Fruit fly (Drosophila melanogaster) whole organism, embryonic: ENCODE data around the gene CG17562.
A peak's percentile ranks its signal among the peaks of the same experiment; 100 is the strongest.

ENCODE experiments used
- Atf6 ChIP-seq: fragments of 200-800 bp; sonication (Bioruptor generic); IDR thresholded peaks from 2 replicates; pipeline ENCODE4 v1.3.6; 2022; ENCODE audit warnings: missing biosample characterization, missing genetic modification characterization
- BEAF-32 ChIP-seq: fragments of 200-800 bp; sonication (Bioruptor generic); optimal IDR thresholded peaks from 3 replicates; lab custom pipeline; 2017; ENCODE audit warnings: missing biosample characterization, missing genetic modification characterization, mild to moderate bottlenecking, moderate library complexity, missing genetic modification reagents
- Blimp-1 ChIP-seq: fragments of 200-800 bp; sonication (Bioruptor generic); optimal IDR thresholded peaks from 3 replicates; lab custom pipeline; 2018; ENCODE audit warnings: missing biosample characterization, missing genetic modification characterization, mild to moderate bottlenecking, moderate library complexity, missing genetic modification reagents
- C15 ChIP-seq: fragments of 200-800 bp; sonication (Bioruptor generic); IDR thresholded peaks from 3 replicates; pipeline ENCODE4 v1.3.6; 2022; ENCODE audit warnings: missing biosample characterization, missing genetic modification characterization
- CG10654 ChIP-seq: fragments of 200-800 bp; sonication (Bioruptor generic); optimal IDR thresholded peaks from 2 replicates; lab custom pipeline; 2016; ENCODE audit warnings: missing biosample characterization, missing genetic modification characterization
- CG11247 ChIP-seq: fragments of 200-800 bp; sonication (Bioruptor generic); IDR thresholded peaks from 2 replicates; pipeline ENCODE4 v1.3.6; 2022; ENCODE audit warnings: missing biosample characterization, missing genetic modification characterization
- CG11723 ChIP-seq: fragments of 200-800 bp; sonication (Bioruptor generic); optimal IDR thresholded peaks from 2 replicates; lab custom pipeline; 2017; ENCODE audit warnings: missing biosample characterization, mild to moderate bottlenecking, missing genetic modification characterization
- CG12299 ChIP-seq: fragments of 200-800 bp; sonication (Bioruptor generic); optimal IDR thresholded peaks from 2 replicates; lab custom pipeline; 2018; ENCODE audit warnings: missing biosample characterization, mild to moderate bottlenecking, missing genetic modification characterization
- CG12942 ChIP-seq: fragments of 200-800 bp; sonication (Bioruptor generic); optimal IDR thresholded peaks from 3 replicates; lab custom pipeline; 2016; ENCODE audit warnings: missing biosample characterization, missing genetic modification characterization
- CG13775 ChIP-seq: fragments of 200-800 bp; sonication (Bioruptor generic); optimal IDR thresholded peaks from 3 replicates; lab custom pipeline; 2017; ENCODE audit warnings: missing biosample characterization, mild to moderate bottlenecking, missing genetic modification characterization
- CG14050 ChIP-seq: fragments of 200-800 bp; sonication (Bioruptor generic); IDR thresholded peaks from 3 replicates; pipeline ENCODE4 v1.3.6; 2022; ENCODE audit warnings: missing biosample characterization, missing genetic modification characterization
- CG14710 ChIP-seq: fragments of 200-800 bp; sonication (Bioruptor generic); optimal IDR thresholded peaks from 3 replicates; lab custom pipeline; 2019; ENCODE audit warnings: missing biosample characterization, mild to moderate bottlenecking, missing genetic modification characterization, moderate library complexity
- CG17568 ChIP-seq: fragments of 200-800 bp; sonication (Bioruptor generic); optimal IDR thresholded peaks from 2 replicates; lab custom pipeline; 2018; ENCODE audit warnings: missing biosample characterization, mild to moderate bottlenecking, missing genetic modification characterization, moderate library complexity
- CG18262 ChIP-seq: fragments of 200-800 bp; optimal IDR thresholded peaks from 3 replicates; lab custom pipeline; 2019; ENCODE audit warnings: missing biosample characterization, mild to moderate bottlenecking, missing genetic modification characterization, moderate library complexity
- CG18476 ChIP-seq: fragments of 200-800 bp; sonication (Bioruptor generic); optimal IDR thresholded peaks from 2 replicates; lab custom pipeline; 2016; ENCODE audit warnings: missing biosample characterization, mild to moderate bottlenecking, missing genetic modification characterization
- CG31365 ChIP-seq: fragments of 200-800 bp; sonication (Bioruptor generic); optimal IDR thresholded peaks from 2 replicates; lab custom pipeline; 2018; ENCODE audit warnings: missing biosample characterization, mild to moderate bottlenecking, missing genetic modification characterization
- CG32532 ChIP-seq: fragments of 200-800 bp; sonication (Bioruptor generic); IDR thresholded peaks from 2 replicates; pipeline ENCODE4 v1.3.6; 2022; ENCODE audit warnings: missing biosample characterization, missing genetic modification characterization
- CG4617 ChIP-seq: fragments of 200-800 bp; sonication (Bioruptor generic); optimal IDR thresholded peaks from 3 replicates; lab custom pipeline; 2016; ENCODE audit warnings: missing biosample characterization, missing genetic modification characterization, borderline replicate concordance
- CG4854 ChIP-seq: fragments of 200-800 bp; sonication (Bioruptor generic); optimal IDR thresholded peaks from 2 replicates; lab custom pipeline; 2016; ENCODE audit warnings: missing biosample characterization, missing genetic modification characterization, inconsistent platforms
- CG8478 ChIP-seq: fragments of >200 bp; optimal IDR thresholded peaks from 2 replicates; lab custom pipeline; 2018
- CG9437 ChIP-seq: fragments of 200-800 bp; sonication (Bioruptor generic); optimal IDR thresholded peaks from 2 replicates; lab custom pipeline; 2018; ENCODE audit warnings: missing biosample characterization, mild to moderate bottlenecking, missing genetic modification characterization
- CG9609 ChIP-seq: fragments of 200-800 bp; sonication (Bioruptor generic); optimal IDR thresholded peaks from 3 replicates; lab custom pipeline; 2016; ENCODE audit warnings: missing biosample characterization, missing genetic modification characterization
- CG9932 ChIP-seq: fragments of 200-800 bp; sonication (Bioruptor generic); IDR thresholded peaks from 2 replicates; pipeline ENCODE4 v1.3.6; 2022; ENCODE audit warnings: missing biosample characterization, missing genetic modification characterization
- D19B ChIP-seq: fragments of 200-800 bp; sonication (Bioruptor generic); optimal IDR thresholded peaks from 2 replicates; lab custom pipeline; 2017; ENCODE audit warnings: missing biosample characterization, mild to moderate bottlenecking, missing genetic modification characterization
- Dek ChIP-seq: fragments of 200-800 bp; sonication (Bioruptor generic); optimal IDR thresholded peaks from 3 replicates; lab custom pipeline; 2019; ENCODE audit warnings: missing biosample characterization, mild to moderate bottlenecking, missing genetic modification characterization, moderate library complexity
- Dref ChIP-seq: fragments of 200-800 bp; sonication (Bioruptor generic); IDR thresholded peaks from 2 replicates; pipeline ENCODE4 v1.3.6; 2022; ENCODE audit warnings: missing biosample characterization, missing genetic modification characterization
- H2.0 ChIP-seq: fragments of 200-800 bp; sonication (Bioruptor generic); IDR thresholded peaks from 2 replicates; pipeline ENCODE4 v1.3.6; 2022; ENCODE audit warnings: missing biosample characterization, missing genetic modification characterization
- Hand ChIP-seq: fragments of 200-800 bp; sonication (Bioruptor generic); optimal IDR thresholded peaks from 2 replicates; lab custom pipeline; 2017; ENCODE audit warnings: mild to moderate bottlenecking, missing biosample characterization, missing genetic modification reagents, missing genetic modification characterization
- HmgZ ChIP-seq: fragments of 200-800 bp; sonication (Bioruptor generic); optimal IDR thresholded peaks from 2 replicates; lab custom pipeline; 2018; ENCODE audit warnings: missing biosample characterization, mild to moderate bottlenecking, missing genetic modification characterization
- NC2β ChIP-seq: fragments of 200-800 bp; sonication (Bioruptor generic); optimal IDR thresholded peaks from 2 replicates; lab custom pipeline; 2016; ENCODE audit warnings: missing biosample characterization, missing genetic modification characterization
- Nf-YA ChIP-seq: fragments of 200-800 bp; sonication (Bioruptor generic); IDR thresholded peaks from 2 replicates; pipeline ENCODE4 v1.3.6; 2022; ENCODE audit warnings: missing biosample characterization, missing genetic modification characterization
- Nf-YC ChIP-seq: fragments of 200-800 bp; optimal IDR thresholded peaks from 3 replicates; lab custom pipeline; 2019; ENCODE audit warnings: missing biosample characterization, mild to moderate bottlenecking, missing genetic modification characterization, moderate library complexity
- Rx ChIP-seq: fragments of 200-800 bp; sonication (Bioruptor generic); IDR thresholded peaks from 2 replicates; pipeline ENCODE4 v1.3.6; 2022; ENCODE audit warnings: missing biosample characterization, missing genetic modification characterization
- Taf1 ChIP-seq: fragments of 200-800 bp; sonication (Bioruptor generic); IDR thresholded peaks from 2 replicates; pipeline ENCODE4 v1.3.6; 2022; ENCODE audit warnings: missing biosample characterization, missing genetic modification characterization
- ara ChIP-seq: fragments of 200-800 bp; sonication (Bioruptor generic); IDR thresholded peaks from 2 replicates; pipeline ENCODE4 v1.3.6; 2022; ENCODE audit warnings: missing biosample characterization, missing genetic modification characterization
- bcd ChIP-seq: fragments of 200-800 bp; sonication (Bioruptor generic); optimal IDR thresholded peaks from 2 replicates; lab custom pipeline; 2017; ENCODE audit warnings: missing biosample characterization, mild to moderate bottlenecking, missing genetic modification characterization
- ci ChIP-seq: fragments of 200-800 bp; sonication (Bioruptor generic); IDR thresholded peaks from 3 replicates; pipeline ENCODE4 v1.3.6; 2022; ENCODE audit warnings: missing biosample characterization, missing genetic modification characterization
- ems ChIP-seq: fragments of 200-800 bp; sonication (Bioruptor generic); optimal IDR thresholded peaks from 3 replicates; lab custom pipeline; 2016; ENCODE audit warnings: missing biosample characterization, missing genetic modification characterization
- ewg ChIP-seq: fragments of 200-800 bp; sonication (Bioruptor generic); optimal IDR thresholded peaks from 3 replicates; lab custom pipeline; 2017; ENCODE audit warnings: mild to moderate bottlenecking, missing biosample characterization, missing genetic modification reagents, missing genetic modification characterization
- fd96Cb ChIP-seq: fragments of 200-800 bp; sonication (Bioruptor generic); optimal IDR thresholded peaks from 2 replicates; lab custom pipeline; 2018; ENCODE audit warnings: missing biosample characterization, mild to moderate bottlenecking, missing genetic modification characterization, moderate library complexity
- gem ChIP-seq: fragments of 200-800 bp; sonication (Bioruptor generic); optimal IDR thresholded peaks from 2 replicates; lab custom pipeline; 2019; ENCODE audit warnings: missing biosample characterization, mild to moderate bottlenecking, missing genetic modification characterization, moderate library complexity
- h ChIP-seq: fragments of >200 bp; optimal IDR thresholded peaks from 2 replicates; lab custom pipeline; 2017
- inv ChIP-seq: fragments of 200-800 bp; sonication (Bioruptor generic); IDR thresholded peaks from 2 replicates; pipeline ENCODE4 v1.3.6; 2022; ENCODE audit warnings: missing biosample characterization, missing genetic modification characterization; ENCODE audit not compliant: partially characterized antibody
- pan ChIP-seq, 4 experiments: fragments of >200 bp in 3 of 4; fragments of 200-800 bp in 1 of 4; sonication (Bioruptor generic) in 1 of 4; optimal IDR thresholded peaks in 3 of 4; IDR thresholded peaks in 1 of 4; 2 replicates each; pipeline versions ENCODE4 v1.3.6 to Lab custom; 2017 to 2022; ENCODE audit warnings: missing biosample characterization in 2 of 4, missing genetic modification characterization in 2 of 4, mixed read lengths in 1 of 4
- rib ChIP-seq: fragments of 200-800 bp; sonication (Bioruptor generic); IDR thresholded peaks from 2 replicates; pipeline ENCODE4 v1.3.6; 2022; ENCODE audit warnings: missing biosample characterization, missing genetic modification characterization
- salm ChIP-seq: fragments of 200-800 bp; sonication (Bioruptor generic); optimal IDR thresholded peaks from 2 replicates; lab custom pipeline; 2018; ENCODE audit warnings: missing biosample characterization, mild to moderate bottlenecking, missing genetic modification characterization
- sd ChIP-seq: fragments of 200-800 bp; sonication (Bioruptor generic); optimal IDR thresholded peaks from 3 replicates; lab custom pipeline; 2018; ENCODE audit warnings: missing biosample characterization, mild to moderate bottlenecking, missing genetic modification characterization, moderate library complexity
- sr ChIP-seq: fragments of 200-800 bp; sonication (Bioruptor generic); IDR thresholded peaks from 3 replicates; pipeline ENCODE4 v1.3.6; 2022; ENCODE audit warnings: missing biosample characterization, missing genetic modification characterization
- sug ChIP-seq: fragments of 200-800 bp; optimal IDR thresholded peaks from 2 replicates; lab custom pipeline; 2019; ENCODE audit warnings: missing biosample characterization, mild to moderate bottlenecking, missing genetic modification characterization, moderate library complexity
- twi ChIP-seq: fragments of 200-800 bp; optimal IDR thresholded peaks from 2 replicates; lab custom pipeline; 2019; ENCODE audit warnings: missing biosample characterization, mild to moderate bottlenecking, missing genetic modification characterization, moderate library complexity
- unpg ChIP-seq: fragments of 200-800 bp; sonication (Bioruptor generic); optimal IDR thresholded peaks from 3 replicates; lab custom pipeline; 2018; ENCODE audit warnings: missing biosample characterization, mild to moderate bottlenecking, missing genetic modification characterization, moderate library complexity
- wek ChIP-seq: fragments of 200-800 bp; sonication (Bioruptor generic); optimal IDR thresholded peaks from 3 replicates; lab custom pipeline; 2018; ENCODE audit warnings: missing biosample characterization, mild to moderate bottlenecking, missing genetic modification characterization, moderate library complexity

CG17562 gene

DNA sequence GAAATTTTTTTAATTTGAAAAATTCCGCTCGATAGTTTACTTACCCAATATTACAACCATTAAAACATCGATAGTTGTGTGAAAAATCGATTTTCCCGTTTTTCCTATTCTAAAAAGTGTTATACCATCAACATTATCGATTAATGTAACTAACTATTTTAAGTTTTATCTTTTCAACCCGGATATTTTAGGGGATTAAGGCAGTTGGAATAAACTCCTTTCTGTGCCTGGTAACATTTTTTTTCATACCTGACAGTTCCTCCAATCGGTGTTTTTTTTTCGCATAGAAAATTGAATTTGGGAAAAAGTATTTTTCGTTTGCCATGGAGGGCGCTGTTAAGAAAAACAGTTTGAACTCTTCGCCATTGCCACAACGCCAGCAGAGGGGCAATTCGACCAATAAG lies 24.9 kb downstream of the CG17562 start, which contains the start of gene nonA-l (continued):
- no peak for TF ChIP-seq Hand
- TF ChIP-seq Dref = peak; percentile 92
- TF ChIP-seq Nf-YC (tag; lab: Kevin White, UChicago) = peak; percentile 51
- no peak for TF ChIP-seq CG9932 (GFP tag; lab: Robert Waterston, UW)
- no peak for TF ChIP-seq Blimp-1
- TF ChIP-seq CG4617 (GFP tag; lab: Kevin White, UChicago) = peak; percentile 62
- TF ChIP-seq sr (GFP tag; lab: Robert Waterston, UW) = no peak
- no peak for TF ChIP-seq CG18262 (tag; lab: Kevin White, UChicago)
- no peak for TF ChIP-seq ems (GFP tag; lab: Kevin White, UChicago)
- no peak for TF ChIP-seq ci (GFP tag; lab: Robert Waterston, UW)
- no peak for TF ChIP-seq CG12942 (GFP tag; lab: Kevin White, UChicago)
- no peak for TF ChIP-seq sug (tag; lab: Kevin White, UChicago)
- TF ChIP-seq CG8478 (lab: Kevin White, UChicago) = no peak
- TF ChIP-seq bcd (GFP tag; lab: Kevin White, UChicago) = no peak
- no peak for TF ChIP-seq pan (optimal IDR thresholded peaks at IDR 0.05; lab: Kevin White, UChicago)
- no peak for TF ChIP-seq pan (GFP tag; optimal IDR thresholded peaks at IDR 0.05 in 1 of 2, IDR thresholded peaks at IDR 0.05 in 1 of 2)
- TF ChIP-seq BEAF-32 (GFP tag; lab: Kevin White, UChicago) = peak; percentile 86
- TF ChIP-seq NC2β (GFP tag; lab: Kevin White, UChicago) = no peak
- no peak for TF ChIP-seq wek (GFP tag; lab: Kevin White, UChicago)
- TF ChIP-seq gem (tag; lab: Kevin White, UChicago) = no peak
- no peak for TF ChIP-seq CG18476 (GFP tag; lab: Kevin White, UChicago)
- no peak for TF ChIP-seq H2.0 (GFP tag; lab: Robert Waterston, UW)
- no peak for TF ChIP-seq CG4854 (GFP tag; lab: Kevin White, UChicago)
- no peak for TF ChIP-seq CG10654 (GFP tag; lab: Kevin White, UChicago)
- no peak for TF ChIP-seq CG17568 (GFP tag; lab: Kevin White, UChicago)
- no peak for TF ChIP-seq CG12299 (tag; lab: Kevin White, UChicago)
- no peak for TF ChIP-seq unpg (GFP tag; lab: Kevin White, UChicago)
- TF ChIP-seq sd = no peak
- no peak for TF ChIP-seq CG14050 (GFP tag; lab: Robert Waterston, UW)
- TF ChIP-seq Dek (tag; lab: Kevin White, UChicago) = no peak
- no peak for TF ChIP-seq CG11247 (GFP tag; lab: Robert Waterston, UW)
- no peak for TF ChIP-seq C15
- no peak for TF ChIP-seq Nf-YA (GFP tag; lab: Robert Waterston, UW)
- TF ChIP-seq CG13775 (GFP tag; lab: Kevin White, UChicago) = no peak
- no peak for TF ChIP-seq CG32532 (GFP tag; lab: Robert Waterston, UW)
- TF ChIP-seq Rx (GFP tag; lab: Robert Waterston, UW) = no peak
- TF ChIP-seq ewg (GFP tag; lab: Kevin White, UChicago) = no peak
- no peak for TF ChIP-seq CG9609 (GFP tag; lab: Kevin White, UChicago)
- TF ChIP-seq rib = no peak
- no peak for TF ChIP-seq Atf6 (GFP tag; lab: Robert Waterston, UW)
- no peak for TF ChIP-seq CG9437 (GFP tag; lab: Kevin White, UChicago)
- no peak for TF ChIP-seq Taf1 (GFP tag; lab: Robert Waterston, UW)
- TF ChIP-seq CG31365 (tag; lab: Kevin White, UChicago) = no peak
- TF ChIP-seq ara (GFP tag; lab: Robert Waterston, UW) = no peak
- no peak for TF ChIP-seq h
- TF ChIP-seq twi = no peak
- TF ChIP-seq HmgZ (tag; lab: Kevin White, UChicago) = peak; percentile 48
- TF ChIP-seq fd96Cb (tag; lab: Kevin White, UChicago) = no peak
- no peak for TF ChIP-seq D19B (GFP tag; lab: Kevin White, UChicago)
- no peak for TF ChIP-seq salm (tag; lab: Kevin White, UChicago)
- TF ChIP-seq CG14710 (tag; lab: Kevin White, UChicago) = peak; percentile 64
- TF ChIP-seq inv (GFP tag; lab: Robert Waterston, UW) = peak; percentile 80
- no peak for TF ChIP-seq CG11723 (GFP tag; lab: Kevin White, UChicago)
